Worm (Caenorhabditis elegans) whole organism, L1 larva: ENCODE measurements around the gene glb-15.

Experiments
- blmp-1 ChIP-seq: fragments of 150-350 bp; optimal IDR thresholded peaks from 2 replicates; lab custom pipeline; 2014; ENCODE audit warnings: missing biosample characterization, missing genetic modification characterization
- ces-1 ChIP-seq: fragments of 150-350 bp; optimal IDR thresholded peaks from 2 replicates; lab custom pipeline; 2014; ENCODE audit warnings: missing biosample characterization, missing genetic modification reagents, missing genetic modification characterization
- egl-27 ChIP-seq, 2 experiments: fragments of 150-350 bp in 1 of 2; sonication (generic microtip); optimal IDR thresholded peaks; 3 replicates each; lab custom pipeline; 2017 to 2018; ENCODE audit warnings: missing biosample characterization in 2 of 2, missing genetic modification characterization in 2 of 2, missing genetic modification reagents in 2 of 2
- mdl-1 ChIP-seq, 2 experiments: fragments of 150-350 bp; optimal IDR thresholded peaks; 2 replicates each; lab custom pipeline; 2014 to 2017; ENCODE audit warnings: missing biosample characterization in 2 of 2, missing genetic modification characterization in 2 of 2, inconsistent platforms in 1 of 2
- nhr-12 ChIP-seq: sonication (generic microtip); optimal IDR thresholded peaks from 2 replicates; lab custom pipeline; 2017; ENCODE audit warnings: missing biosample characterization, missing genetic modification characterization
- nhr-76 ChIP-seq: sonication (generic microtip); optimal IDR thresholded peaks from 2 replicates; lab custom pipeline; 2017; ENCODE audit warnings: missing biosample characterization, missing genetic modification characterization

ce11 chrV:11637191-11637590 is 19.1 kb upstream of the glb-15 start, which contains the start of gene sipa-1:
- TF ChIP-seq nhr-76 (tag; lab: Kevin White, UChicago) = no peak
- no peak for TF ChIP-seq egl-27 (tag; optimal IDR thresholded peaks at IDR 0.05; lab: Kevin White, UChicago)
- no peak for TF ChIP-seq blmp-1 (tag; lab: Kevin White, UChicago)
- no peak for TF ChIP-seq mdl-1 (tag; optimal IDR thresholded peaks at IDR 0.05; lab: Kevin White, UChicago)
- TF ChIP-seq nhr-12 (tag; lab: Kevin White, UChicago) = no peak
- TF ChIP-seq ces-1 = no peak
